Worm (Caenorhabditis elegans): ENCODE data around the gene T01B7.13.
A peak's percentile ranks its signal among the peaks of the same experiment; 100 is the strongest.

Gene T01B7.13

DNA sequence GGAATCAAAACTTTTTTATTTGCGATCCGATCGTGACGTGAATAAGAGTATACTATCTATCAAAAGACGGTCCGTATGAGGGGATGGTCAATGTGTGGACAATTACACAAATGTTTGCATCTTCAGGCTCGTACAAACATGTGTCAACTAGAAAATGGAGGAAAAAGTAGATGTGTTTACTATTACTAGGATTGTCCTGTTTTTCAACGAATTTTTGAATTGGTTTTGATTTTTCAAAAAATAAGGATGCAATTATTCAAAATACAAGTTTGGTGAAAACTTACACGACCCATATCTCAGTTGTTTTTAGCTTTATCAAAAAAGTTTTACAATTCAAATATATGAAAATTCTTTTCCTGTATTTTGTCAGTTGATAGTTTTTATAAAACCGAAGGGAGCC is 40.1 kb downstream of the T01B7.13 start, which contains the start of gene K08F8.7:
Gene K08F8.7, minus strand, starts transcription at position 101 of the 400 bp plus-strand sequence.
- TF ChIP-seq efl-1 (GFP tag; optimal IDR thresholded peaks at IDR 0.05) (no peak), F57C9.4 (tag; optimal IDR thresholded peaks at IDR 0.05) (no peak), die-1 (tag; optimal IDR thresholded peaks at IDR 0.05) (no peak), fkh-3 (tag; optimal IDR thresholded peaks at IDR 0.05) (no peak)

DNA sequence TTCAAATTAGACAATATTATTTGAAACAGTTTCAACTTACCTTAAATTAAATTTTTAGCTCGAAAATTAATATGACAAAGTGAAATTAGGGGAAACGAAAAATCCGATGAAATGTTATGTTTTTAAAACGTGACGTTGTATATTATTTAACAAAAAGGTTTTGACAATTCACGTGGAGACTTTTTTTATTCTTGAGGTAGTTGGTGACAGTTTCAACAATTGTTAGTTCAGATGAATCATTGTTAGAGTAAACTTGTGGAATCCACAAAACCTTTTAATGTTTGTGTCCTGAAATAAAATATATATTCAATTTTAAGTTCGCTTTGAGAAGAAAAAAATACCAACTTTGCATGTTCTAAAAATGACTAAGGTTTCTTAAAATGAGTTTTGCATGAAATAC is 44.3 kb downstream of the T01B7.13 start, which contains the start of gene fut-1:
Gene fut-1, minus strand, starts transcription at position 101 of the 400 bp plus-strand sequence.
- no peak for TF ChIP-seq B0261.1 (tag; optimal IDR thresholded peaks at IDR 0.05)
- no peak for TF ChIP-seq K11D2.4 (GFP tag; IDR thresholded peaks at IDR 0.05)
- TF ChIP-seq Y95B8A.8 (GFP tag; IDR thresholded peaks at IDR 0.05), result no peak
- TF ChIP-seq Y56A3A.18 (GFP tag; IDR thresholded peaks at IDR 0.05), result no peak
- no peak for TF ChIP-seq lsy-27 (tag; optimal IDR thresholded peaks at IDR 0.05; ENCODE audit: borderline replicate concordance, insufficient read depth)
- TF ChIP-seq ztf-3 (GFP tag; optimal IDR thresholded peaks at IDR 0.05), result no peak
- TF ChIP-seq zim-3 (tag; optimal IDR thresholded peaks at IDR 0.05), result no peak
- no peak for TF ChIP-seq ccch-3 (GFP tag; optimal IDR thresholded peaks at IDR 0.05)
- TF ChIP-seq ztf-25 (GFP tag; IDR thresholded peaks at IDR 0.05), result no peak
- no peak for TF ChIP-seq dpl-1 (GFP tag; optimal IDR thresholded peaks at IDR 0.05)
- no peak for TF ChIP-seq lir-1 (GFP tag; conservative IDR thresholded peaks at IDR 0.05)

DNA sequence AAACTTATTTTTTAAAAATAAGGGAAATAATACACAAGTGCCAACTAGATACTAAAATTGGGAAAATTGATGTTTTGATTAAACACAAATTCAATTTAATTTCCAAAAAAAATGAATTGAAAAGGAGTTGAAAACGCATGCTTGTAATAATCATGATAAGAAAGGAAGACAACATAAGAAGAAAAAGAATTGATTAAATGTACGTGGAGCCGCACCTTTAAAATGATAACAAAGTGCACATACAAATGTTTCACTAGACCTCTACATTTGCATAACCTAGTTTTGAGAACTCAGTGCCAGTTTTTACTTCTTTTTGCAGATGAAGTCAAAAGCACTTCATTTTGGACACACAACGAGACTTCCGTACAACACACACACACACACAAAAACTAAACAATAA is 46.5 kb downstream of the T01B7.13 start:
- no peak for TF ChIP-seq ztf-25 (GFP tag; IDR thresholded peaks at IDR 0.05)
- no peak for TF ChIP-seq C17E4.6 (GFP tag; IDR thresholded peaks at IDR 0.05)
- no peak for TF ChIP-seq B0019.2 (GFP tag; conservative IDR thresholded peaks at IDR 0.05)
- peak; percentile 55 for TF ChIP-seq nhr-80 (tag; optimal IDR thresholded peaks at IDR 0.05)
- no peak for TF ChIP-seq egl-44 (GFP tag; IDR thresholded peaks at IDR 0.05)
- no peak for TF ChIP-seq B0035.1 (tag; optimal IDR thresholded peaks at IDR 0.05)
- no peak for TF ChIP-seq Y95B8A.8 (GFP tag; IDR thresholded peaks at IDR 0.05)
- no peak for TF ChIP-seq F22D6.2 (tag; optimal IDR thresholded peaks at IDR 0.05)

DNA sequence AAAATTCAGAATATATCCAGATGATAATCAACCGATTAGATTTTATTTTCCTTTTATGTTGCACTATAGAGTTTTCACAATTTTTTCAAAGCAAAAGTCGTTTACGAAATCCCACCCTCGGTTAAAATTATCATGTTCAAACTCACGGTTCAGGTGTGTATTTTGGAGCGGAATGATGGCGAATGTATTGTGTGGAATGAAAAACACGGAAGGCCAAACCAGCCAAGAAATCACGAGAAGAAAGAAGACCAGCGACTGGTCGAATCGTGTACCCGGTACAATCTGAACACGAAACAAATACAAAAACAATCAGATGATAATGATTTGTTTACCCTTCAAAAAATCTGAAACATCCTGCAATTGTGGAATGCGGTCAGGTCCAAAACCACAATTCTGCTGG is 48.2 kb downstream of the T01B7.13 start:
- TF ChIP-seq ztf-6 (GFP tag; IDR thresholded peaks at IDR 0.05) (no peak), cebp-1 (GFP tag; IDR thresholded peaks at IDR 0.05) (no peak), cebp-1 (tag; optimal IDR thresholded peaks at IDR 0.05) (no peak), F37B4.10 (GFP tag; IDR thresholded peaks at IDR 0.05) (no peak), lir-1 (GFP tag; conservative IDR thresholded peaks at IDR 0.05) (no peak), aptf-2 (GFP tag; conservative IDR thresholded peaks at IDR 0.05) (no peak), B0035.1 (tag; optimal IDR thresholded peaks at IDR 0.05) (no peak), lsy-27 (tag; optimal IDR thresholded peaks at IDR 0.05; ENCODE audit: borderline replicate concordance, insufficient read depth) (no peak)

DNA sequence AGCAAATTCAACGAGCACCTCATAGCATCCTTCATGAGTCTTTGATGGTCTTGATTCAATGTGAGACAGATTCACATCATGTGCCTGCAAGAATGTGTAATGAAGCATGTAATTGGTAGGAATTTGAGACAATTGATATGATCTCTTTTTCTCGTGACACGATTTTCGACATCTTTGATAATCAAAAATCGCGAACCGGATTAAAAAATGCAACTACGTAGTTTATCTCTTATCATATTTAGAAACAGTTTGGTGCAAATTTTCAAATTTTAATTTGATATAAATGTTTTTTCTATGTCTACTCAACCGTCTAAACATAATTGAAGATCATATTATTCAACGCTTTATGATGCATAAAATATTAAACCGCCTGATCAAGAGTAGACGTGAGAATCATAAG is 49.1 kb downstream of the T01B7.13 start:
- TF ChIP-seq lin-26 (GFP tag; IDR thresholded peaks at IDR 0.05) (no peak), ceh-79 (tag; optimal IDR thresholded peaks at IDR 0.05) (no peak), F49E8.2 (tag; optimal IDR thresholded peaks at IDR 0.05; ENCODE audit: insufficient read depth) (no peak)

DNA sequence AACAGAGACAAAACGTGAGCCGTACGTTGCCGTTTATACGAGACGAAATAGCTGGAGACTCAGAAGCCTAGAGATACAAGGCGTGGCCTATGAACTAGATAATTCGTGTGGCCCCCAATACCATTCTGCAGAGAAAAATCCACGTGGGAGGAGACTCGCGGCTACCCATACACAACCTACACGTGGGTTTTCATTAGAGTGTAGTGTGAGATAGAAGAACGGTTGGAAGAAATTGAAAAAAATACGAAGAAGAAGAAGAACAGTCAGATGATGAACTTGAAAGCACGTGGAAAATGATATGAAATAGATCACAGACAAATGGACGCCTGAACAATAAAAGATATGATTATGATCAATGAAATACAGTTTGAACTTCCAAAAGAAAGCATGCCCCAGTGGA is 49.9 kb downstream of the T01B7.13 start:
- TF ChIP-seq dox-1 (GFP tag; IDR thresholded peaks at IDR 0.05) (0 out of 2 replicates have a peak, but pooled peaks have one; percentile 41), ZK185.1 (tag; optimal IDR thresholded peaks at IDR 0.05; ENCODE audit: poor library complexity, severe bottlenecking) (no peak), C06A6.2 (GFP tag; conservative IDR thresholded peaks at IDR 0.05) (0 out of 2 replicates have a peak, but pooled peaks have one; percentile 20), die-1 (tag; optimal IDR thresholded peaks at IDR 0.05) (peak; percentile 11), somi-1 (GFP tag; optimal IDR thresholded peaks at IDR 0.05) (peak; percentile 80), F49E8.2 (tag; optimal IDR thresholded peaks at IDR 0.05; ENCODE audit: insufficient read depth) (no peak), lin-26 (GFP tag; IDR thresholded peaks at IDR 0.05) (peak; percentile 70; the same call in 1 of the 2 replicates), aptf-3 (GFP tag; IDR thresholded peaks at IDR 0.05) (no peak), xnd-1 (tag; optimal IDR thresholded peaks at IDR 0.05) (no peak), K11D2.4 (GFP tag; IDR thresholded peaks at IDR 0.05) (0 out of 2 replicates have a peak, but pooled peaks have one; percentile 37), B0336.3 (GFP tag; IDR thresholded peaks at IDR 0.05) (no peak), cebp-1 (GFP tag; IDR thresholded peaks at IDR 0.05) (no peak), cebp-1 (tag; optimal IDR thresholded peaks at IDR 0.05) (peak; percentile 29)

Measured in whole organism, young adult.